Fruit fly (Drosophila melanogaster) whole organism, prepupa: ENCODE results near the gene CG16789.

Experiments used
- CG10631 ChIP-seq: fragments of 200-800 bp; sonication (Bioruptor generic); optimal IDR thresholded peaks from 2 replicates; lab custom pipeline; 2016; ENCODE audit warnings: missing biosample characterization, missing genetic modification characterization
- CG11294 ChIP-seq: fragments of 200-800 bp; sonication (Bioruptor generic); IDR thresholded peaks from 2 replicates; pipeline ENCODE4 v1.3.6; 2022; ENCODE audit warnings: missing biosample characterization, missing genetic modification characterization
- CG11762 ChIP-seq: fragments of 200-800 bp; sonication (Bioruptor generic); optimal IDR thresholded peaks from 3 replicates; lab custom pipeline; 2016; ENCODE audit warnings: missing biosample characterization, missing genetic modification characterization; ENCODE audit not compliant: insufficient read depth
- CG3032 ChIP-seq: fragments of 200-800 bp; optimal IDR thresholded peaks from 2 replicates; lab custom pipeline; 2019; ENCODE audit warnings: missing biosample characterization, mild to moderate bottlenecking, missing genetic modification characterization, moderate library complexity
- CG3919 ChIP-seq: fragments of 200-800 bp; sonication (Bioruptor generic); optimal IDR thresholded peaks from 3 replicates; lab custom pipeline; 2016; ENCODE audit warnings: missing biosample characterization, missing genetic modification characterization
- CG6163 ChIP-seq: fragments of 200-800 bp; sonication (Bioruptor generic); IDR thresholded peaks from 3 replicates; pipeline ENCODE4 v1.3.6; 2022; ENCODE audit warnings: missing biosample characterization, missing genetic modification characterization
- CG7368 ChIP-seq: fragments of 200-800 bp; sonication (Bioruptor generic); optimal IDR thresholded peaks from 3 replicates; lab custom pipeline; 2016; ENCODE audit warnings: missing biosample characterization, missing genetic modification characterization
- CG8319 ChIP-seq: fragments of 200-800 bp; sonication (Bioruptor generic); optimal IDR thresholded peaks from 3 replicates; lab custom pipeline; 2016; ENCODE audit warnings: missing biosample characterization, missing genetic modification characterization
- Eip78C ChIP-seq: fragments of 200-800 bp; sonication (Bioruptor generic); peaks from one replicate; lab custom pipeline; 2016; ENCODE audit warnings: missing biosample characterization, missing genetic modification characterization
- Gug ChIP-seq: fragments of 200-800 bp; sonication (Bioruptor generic); IDR thresholded peaks from 2 replicates; pipeline ENCODE4 v1.3.6; 2022; ENCODE audit warnings: missing biosample characterization, missing genetic modification characterization
- Hr38 ChIP-seq: sonication (Bioruptor generic); optimal IDR thresholded peaks from 2 replicates; lab custom pipeline; 2016; ENCODE audit warnings: missing biosample characterization, missing genetic modification characterization
- Hr4 ChIP-seq: fragments of 200-800 bp; sonication (Bioruptor generic); optimal IDR thresholded peaks from 3 replicates; lab custom pipeline; 2016; ENCODE audit warnings: missing biosample characterization, missing genetic modification characterization
- Lpt ChIP-seq: fragments of 200-800 bp; sonication (Bioruptor generic); optimal IDR thresholded peaks from 3 replicates; lab custom pipeline; 2016; ENCODE audit warnings: missing biosample characterization, missing genetic modification characterization
- OdsH ChIP-seq: fragments of 200-800 bp; sonication (Bioruptor generic); optimal IDR thresholded peaks from 3 replicates; lab custom pipeline; 2016; ENCODE audit warnings: missing biosample characterization, missing genetic modification characterization
- cyc ChIP-seq: fragments of 200-800 bp; sonication (Bioruptor generic); optimal IDR thresholded peaks from 3 replicates; lab custom pipeline; 2016; ENCODE audit warnings: missing biosample characterization, missing genetic modification characterization
- dsx ChIP-seq: fragments of 200-800 bp; optimal IDR thresholded peaks from 3 replicates; lab custom pipeline; 2019; ENCODE audit warnings: missing biosample characterization, mild to moderate bottlenecking, missing genetic modification characterization, moderate library complexity; ENCODE audit not compliant: poor library complexity, severe bottlenecking
- eg ChIP-seq: fragments of 200-800 bp; sonication (Bioruptor generic); IDR thresholded peaks from 3 replicates; pipeline ENCODE4 v1.3.6; 2022; ENCODE audit warnings: missing biosample characterization, missing genetic modification characterization
- fd59A ChIP-seq: fragments of 200-800 bp; sonication (Bioruptor generic); optimal IDR thresholded peaks from 2 replicates; lab custom pipeline; 2017; ENCODE audit warnings: missing biosample characterization, mild to moderate bottlenecking, missing genetic modification characterization, missing genetic modification reagents
- fd85E ChIP-seq: fragments of 200-800 bp; sonication (Bioruptor generic); optimal IDR thresholded peaks from 3 replicates; lab custom pipeline; 2016; ENCODE audit warnings: missing biosample characterization, missing genetic modification characterization
- salr ChIP-seq, 2 experiments: fragments of 200-800 bp; sonication (Bioruptor generic); optimal IDR thresholded peaks; 3 replicates each; lab custom pipeline; 2016 to 2018; ENCODE audit warnings: missing biosample characterization in 2 of 2, missing genetic modification characterization in 2 of 2, mild to moderate bottlenecking in 1 of 2
- topi ChIP-seq: fragments of 200-800 bp; sonication (Bioruptor generic); optimal IDR thresholded peaks from 3 replicates; lab custom pipeline; 2016; ENCODE audit warnings: missing biosample characterization, missing genetic modification characterization
- vri ChIP-seq: fragments of 200-800 bp; sonication (Bioruptor generic); optimal IDR thresholded peaks from 3 replicates; lab custom pipeline; 2016; ENCODE audit warnings: missing biosample characterization, mild to moderate bottlenecking, missing genetic modification characterization

Gene CG16789

DNA sequence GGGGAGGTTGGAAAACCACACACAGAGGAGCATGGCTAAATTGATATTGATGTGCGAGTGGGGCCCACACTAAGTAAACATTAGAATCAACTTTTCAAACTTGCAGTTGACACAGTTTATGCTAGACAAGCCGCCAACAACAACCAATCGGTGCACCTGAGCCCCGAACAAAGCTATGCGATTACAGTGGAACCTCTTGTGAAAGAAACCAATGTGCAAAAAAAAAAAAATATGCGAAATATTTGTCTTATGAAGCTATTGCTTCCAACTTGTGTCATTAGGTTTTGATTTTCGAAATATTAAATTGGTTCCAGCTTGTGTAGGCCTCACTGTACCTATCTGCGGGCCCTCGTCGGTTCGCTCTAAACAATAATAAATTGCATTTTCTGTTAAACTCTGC lies 52.3 kb downstream of the CG16789 start (continued):
- peak; percentile 18 for TF ChIP-seq fd59A (GFP tag; lab: Kevin White, UChicago)
- TF ChIP-seq Lpt (GFP tag; lab: Kevin White, UChicago): peak; percentile 76
- TF ChIP-seq eg (GFP tag; lab: Robert Waterston, UW): peak; percentile 96
- peak; percentile 84 for TF ChIP-seq CG3919
- TF ChIP-seq cyc (GFP tag; lab: Kevin White, UChicago): peak; percentile 66
- TF ChIP-seq CG10631 (GFP tag; lab: Kevin White, UChicago): peak; percentile 61
- peak; percentile 29 for TF ChIP-seq dsx (GFP tag; lab: Kevin White, UChicago)
- TF ChIP-seq Hr38 (GFP tag; lab: Kevin White, UChicago): no peak
- peak; percentile 75 for TF ChIP-seq OdsH (GFP tag; lab: Kevin White, UChicago)
- TF ChIP-seq CG11762 (GFP tag; lab: Kevin White, UChicago): peak; percentile 67
- peak in 1 of 2 experiments; percentile 49 for TF ChIP-seq salr (GFP tag; optimal IDR thresholded peaks at IDR 0.05; lab: Kevin White, UChicago)
- peak; percentile 94 for TF ChIP-seq Eip78C (GFP tag; lab: Kevin White, UChicago)
- TF ChIP-seq topi: peak; percentile 46
- TF ChIP-seq CG7368 (GFP tag; lab: Kevin White, UChicago): peak; percentile 43
- TF ChIP-seq fd85E (GFP tag; lab: Kevin White, UChicago): no peak
- peak; percentile 93 for TF ChIP-seq CG6163 (GFP tag; lab: Robert Waterston, UW)
- peak; percentile 78 for TF ChIP-seq Hr4
- peak; percentile 34 for TF ChIP-seq CG8319
- peak; percentile 35 for TF ChIP-seq CG3032 (tag; lab: Kevin White, UChicago)
- peak; percentile 89 for TF ChIP-seq Gug
- no peak for TF ChIP-seq vri (GFP tag; lab: Kevin White, UChicago)
- TF ChIP-seq CG11294 (GFP tag; lab: Robert Waterston, UW): peak; percentile 90
